Worm (Caenorhabditis elegans) whole organism, L2 larva: ENCODE data around the gene srlf-14.
A peak's percentile ranks its signal among the peaks of the same experiment; 100 is the strongest.

Experiments
- C34F6.9 ChIP-seq: fragments of 150-350 bp; optimal IDR thresholded peaks from 2 replicates; lab custom pipeline; 2014; ENCODE audit warnings: missing biosample characterization, missing genetic modification characterization
- F13H6.1 ChIP-seq: sonication (generic microtip); optimal IDR thresholded peaks from 2 replicates; lab custom pipeline; 2016; ENCODE audit warnings: missing genetic modification characterization, missing compliant biosample characterization
- R02D3.7 ChIP-seq: fragments of 150-350 bp; optimal IDR thresholded peaks from 2 replicates; lab custom pipeline; 2014; ENCODE audit warnings: missing biosample characterization, missing genetic modification characterization
- Y55F3AM.14 ChIP-seq: fragments of 200-800 bp; sonication (Bioruptor generic); optimal IDR thresholded peaks from 2 replicates; lab custom pipeline; 2018; ENCODE audit warnings: mild to moderate bottlenecking, missing genetic modification characterization, missing compliant biosample characterization
- ZK546.5 ChIP-seq: sonication (generic microtip); optimal IDR thresholded peaks from 2 replicates; lab custom pipeline; 2017; ENCODE audit warnings: missing biosample characterization, missing genetic modification characterization
- alr-1 ChIP-seq: fragments of 150-350 bp; optimal IDR thresholded peaks from 2 replicates; lab custom pipeline; 2014; ENCODE audit warnings: missing biosample characterization, missing genetic modification characterization
- ama-1 ChIP-seq: fragments of 150-350 bp; optimal IDR thresholded peaks from 2 replicates; lab custom pipeline; 2018; ENCODE audit warnings: inconsistent platforms
- blmp-1 ChIP-seq: sonication (generic microtip); optimal IDR thresholded peaks from 2 replicates; lab custom pipeline; 2017; ENCODE audit warnings: missing genetic modification characterization, mild to moderate bottlenecking, missing compliant biosample characterization, antibody characterized with exemption, moderate library complexity; ENCODE audit not compliant: insufficient read depth
- ceh-16 ChIP-seq: fragments of 150-350 bp; optimal IDR thresholded peaks from 2 replicates; lab custom pipeline; 2014; ENCODE audit warnings: missing biosample characterization, missing genetic modification characterization
- crh-2 ChIP-seq: sonication (generic microtip); optimal IDR thresholded peaks from 2 replicates; lab custom pipeline; 2017; ENCODE audit warnings: missing biosample characterization, missing genetic modification characterization
- dmd-4 ChIP-seq: sonication (generic microtip); optimal IDR thresholded peaks from 2 replicates; lab custom pipeline; 2017; ENCODE audit warnings: missing biosample characterization, missing genetic modification characterization
- egl-27 ChIP-seq: sonication (generic microtip); optimal IDR thresholded peaks from 3 replicates; lab custom pipeline; 2017; ENCODE audit warnings: missing biosample characterization, missing genetic modification reagents, missing genetic modification characterization
- elt-1 ChIP-seq: fragments of 150-350 bp; optimal IDR thresholded peaks from 2 replicates; lab custom pipeline; 2014; ENCODE audit warnings: missing biosample characterization, missing genetic modification characterization
- elt-3 ChIP-seq: sonication (generic microtip); optimal IDR thresholded peaks from 2 replicates; lab custom pipeline; 2017; ENCODE audit warnings: missing biosample characterization, missing genetic modification characterization
- fos-1 ChIP-seq: fragments of 150-350 bp; optimal IDR thresholded peaks from 2 replicates; lab custom pipeline; 2014; ENCODE audit warnings: missing biosample characterization, missing genetic modification characterization
- gmeb-1 ChIP-seq: fragments of 150-350 bp; optimal IDR thresholded peaks from 2 replicates; lab custom pipeline; 2014; ENCODE audit warnings: missing biosample characterization, missing genetic modification characterization
- lin-11 ChIP-seq: fragments of 150-350 bp; sonication (generic microtip); optimal IDR thresholded peaks from 2 replicates; lab custom pipeline; 2014; ENCODE audit warnings: missing biosample characterization, missing genetic modification characterization, inconsistent platforms, mixed read lengths
- lin-13 ChIP-seq: fragments of 150-350 bp; optimal IDR thresholded peaks from 2 replicates; lab custom pipeline; 2014; ENCODE audit warnings: missing biosample characterization, missing genetic modification reagents, missing genetic modification characterization
- lin-39 ChIP-seq: fragments of 150-350 bp; optimal IDR thresholded peaks from 2 replicates; lab custom pipeline; 2014; ENCODE audit warnings: missing biosample characterization, missing genetic modification reagents, missing genetic modification characterization
- lsy-2 ChIP-seq, 2 experiments: fragments of 150-350 bp in 1 of 2; sonication (generic microtip) in 1 of 2; optimal IDR thresholded peaks; 2 replicates each; lab custom pipeline; 2014 to 2017; ENCODE audit warnings: missing biosample characterization in 2 of 2, missing genetic modification characterization in 2 of 2
- mab-5 ChIP-seq: fragments of 150-350 bp; optimal IDR thresholded peaks from 2 replicates; lab custom pipeline; 2014; ENCODE audit warnings: missing biosample characterization, missing genetic modification characterization
- mbf-1 ChIP-seq: sonication (generic microtip); optimal IDR thresholded peaks from 2 replicates; lab custom pipeline; 2017; ENCODE audit warnings: missing biosample characterization, missing genetic modification characterization
- mdl-1 ChIP-seq, 2 experiments: fragments of 150-350 bp in 1 of 2; sonication (generic microtip) in 1 of 2; optimal IDR thresholded peaks; 2 replicates each; lab custom pipeline; 2017; ENCODE audit warnings: missing biosample characterization in 2 of 2, missing genetic modification characterization in 2 of 2
- nhr-10 ChIP-seq: sonication (generic microtip); optimal IDR thresholded peaks from 2 replicates; lab custom pipeline; 2017; ENCODE audit warnings: missing biosample characterization, missing genetic modification characterization
- nhr-11 ChIP-seq: fragments of 150-350 bp; optimal IDR thresholded peaks from 2 replicates; lab custom pipeline; 2014; ENCODE audit warnings: missing biosample characterization, missing genetic modification characterization
- nhr-12 ChIP-seq: fragments of 150-350 bp; optimal IDR thresholded peaks from 2 replicates; lab custom pipeline; 2014; ENCODE audit warnings: missing biosample characterization, missing genetic modification characterization
- nhr-21 ChIP-seq: fragments of 150-350 bp; optimal IDR thresholded peaks from 2 replicates; lab custom pipeline; 2014; ENCODE audit warnings: missing biosample characterization, missing genetic modification characterization
- nhr-23 ChIP-seq: fragments of 150-350 bp; optimal IDR thresholded peaks from 2 replicates; lab custom pipeline; 2014; ENCODE audit warnings: missing biosample characterization, missing genetic modification reagents, missing genetic modification characterization
- nhr-237 ChIP-seq: fragments of 150-350 bp; optimal IDR thresholded peaks from 2 replicates; lab custom pipeline; 2014; ENCODE audit warnings: missing biosample characterization, missing genetic modification characterization
- nhr-25 ChIP-seq: fragments of 150-350 bp; sonication (generic microtip); optimal IDR thresholded peaks from 3 replicates; lab custom pipeline; 2014; ENCODE audit warnings: missing biosample characterization, missing genetic modification characterization
- nhr-6 ChIP-seq: fragments of 150-350 bp; optimal IDR thresholded peaks from 2 replicates; lab custom pipeline; 2014; ENCODE audit warnings: missing biosample characterization, missing genetic modification characterization
- nhr-77 ChIP-seq: fragments of 150-350 bp; optimal IDR thresholded peaks from 2 replicates; lab custom pipeline; 2014; ENCODE audit warnings: missing biosample characterization, missing genetic modification characterization
- peb-1 ChIP-seq: fragments of 150-350 bp; optimal IDR thresholded peaks from 2 replicates; lab custom pipeline; 2014; ENCODE audit warnings: missing biosample characterization, missing genetic modification characterization
- sem-4 ChIP-seq: fragments of 150-350 bp; optimal IDR thresholded peaks from 2 replicates; lab custom pipeline; 2014; ENCODE audit warnings: missing biosample characterization, missing genetic modification reagents, missing genetic modification characterization
- skn-1 ChIP-seq: sonication (generic microtip); optimal IDR thresholded peaks from 2 replicates; lab custom pipeline; 2017; ENCODE audit warnings: missing biosample characterization, missing genetic modification characterization
- sma-3 ChIP-seq: sonication (generic microtip); optimal IDR thresholded peaks from 2 replicates; lab custom pipeline; 2016; ENCODE audit warnings: missing genetic modification reagents, missing genetic modification characterization, missing compliant biosample characterization
- sma-9 ChIP-seq, 2 experiments: fragments of 150-350 bp in 1 of 2; sonication (generic microtip) in 1 of 2; optimal IDR thresholded peaks; 2 replicates each; lab custom pipeline; 2014 to 2016; ENCODE audit warnings: missing genetic modification characterization in 2 of 2, mild to moderate bottlenecking in 1 of 2, missing biosample characterization in 1 of 2, missing compliant biosample characterization in 1 of 2, missing genetic modification reagents in 1 of 2, moderate library complexity in 1 of 2
- snpc-4 ChIP-seq: fragments of 150-350 bp; optimal IDR thresholded peaks from 2 replicates; lab custom pipeline; 2014; ENCODE audit warnings: missing biosample characterization, missing genetic modification characterization
- unc-39 ChIP-seq: fragments of 150-350 bp; optimal IDR thresholded peaks from 2 replicates; lab custom pipeline; 2014; ENCODE audit warnings: missing biosample characterization, missing genetic modification characterization
- unc-55 ChIP-seq: fragments of 150-350 bp; sonication (generic microtip); optimal IDR thresholded peaks from 3 replicates; lab custom pipeline; 2014; ENCODE audit warnings: missing biosample characterization, missing genetic modification reagents, missing genetic modification characterization
- unc-62 ChIP-seq: fragments of 150-350 bp; optimal IDR thresholded peaks from 2 replicates; lab custom pipeline; 2014; ENCODE audit warnings: missing biosample characterization, missing genetic modification reagents, missing genetic modification characterization
- zag-1 ChIP-seq: fragments of 150-350 bp; optimal IDR thresholded peaks from 2 replicates; lab custom pipeline; 2014; ENCODE audit warnings: missing biosample characterization, missing genetic modification characterization
- ztf-1 ChIP-seq: fragments of 200-800 bp; sonication (Bioruptor generic); conservative IDR thresholded peaks from 2 replicates; pipeline ENCODE4 v1.3.6; 2022; ENCODE audit warnings: missing genetic modification characterization, missing compliant biosample characterization
- ztf-11 ChIP-seq: sonication (generic microtip); optimal IDR thresholded peaks from 2 replicates; lab custom pipeline; 2017; ENCODE audit warnings: missing biosample characterization, missing genetic modification characterization
- ztf-4 ChIP-seq: fragments of 150-350 bp; optimal IDR thresholded peaks from 2 replicates; lab custom pipeline; 2014; ENCODE audit warnings: missing biosample characterization, missing genetic modification characterization

Gene srlf-14

DNA sequence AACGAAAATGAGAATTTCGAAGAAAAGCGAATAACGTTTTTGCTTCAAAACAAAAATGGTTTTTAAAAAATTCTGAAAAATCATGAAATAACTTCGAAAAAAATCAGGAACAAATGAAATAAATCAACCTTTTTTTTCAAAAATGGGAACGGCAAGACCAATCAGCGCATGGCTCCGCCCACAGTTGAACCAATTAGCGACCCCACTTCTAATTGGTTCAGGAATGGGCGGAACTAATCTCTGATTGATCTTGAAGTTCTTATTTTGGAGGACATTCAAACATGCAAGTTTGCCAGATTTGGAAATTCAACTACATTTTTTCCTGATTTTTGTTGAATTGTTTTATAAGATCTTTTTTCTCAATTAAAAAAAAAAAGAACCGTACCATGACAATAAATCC is 38.2 kb downstream of the srlf-14 start:
- TF ChIP-seq peb-1 (tag; lab: Kevin White, UChicago) (no peak), ztf-1 (GFP tag; lab: Robert Waterston, UW) (no peak), sma-9 (GFP tag; optimal IDR thresholded peaks at IDR 0.05; lab: Kevin White, UChicago) (no peak), sma-9 (tag; optimal IDR thresholded peaks at IDR 0.05; lab: Kevin White, UChicago) (no peak), lin-39 (tag; lab: Kevin White, UChicago) (no peak), nhr-77 (tag; lab: Kevin White, UChicago) (no peak), elt-3 (tag; lab: Kevin White, UChicago) (no peak), skn-1 (tag; lab: Kevin White, UChicago) (no peak), nhr-12 (no peak), unc-55 (no peak), mdl-1 (tag; optimal IDR thresholded peaks at IDR 0.05; lab: Kevin White, UChicago) (no peak), blmp-1 (no peak), R02D3.7 (no peak), lsy-2 (tag; optimal IDR thresholded peaks at IDR 0.05; lab: Kevin White, UChicago) (no peak), unc-62 (GFP tag; lab: Kevin White, UChicago) (no peak)

DNA sequence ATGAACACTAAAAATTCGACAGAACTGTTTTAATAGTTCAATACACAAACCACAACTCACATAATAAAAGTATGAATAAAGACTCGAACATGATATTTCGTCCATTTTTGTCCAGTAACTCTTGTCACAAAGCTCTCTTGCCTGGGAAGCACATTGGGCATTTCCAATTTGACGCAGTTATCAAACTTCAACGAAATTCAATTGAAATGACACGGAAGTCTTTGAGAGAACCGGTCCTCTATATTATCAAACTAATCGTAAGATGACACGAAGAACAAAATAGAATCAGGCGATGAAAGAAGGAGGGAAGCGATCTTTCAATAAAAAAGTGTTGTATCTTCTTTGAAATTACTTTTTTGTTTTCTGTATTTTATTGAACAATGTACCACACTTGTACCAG is 39.1 kb downstream of the srlf-14 start, which contains the start of gene T11G6.3:
Gene T11G6.3 (minus strand): TSS at position 189 of the 400 bp plus-strand sequence.
- TF ChIP-seq nhr-25 (tag; lab: Kevin White, UChicago) = peak; percentile 25
- no peak for TF ChIP-seq unc-62 (GFP tag; lab: Kevin White, UChicago)
- TF ChIP-seq crh-2 (tag; lab: Kevin White, UChicago) = no peak

DNA sequence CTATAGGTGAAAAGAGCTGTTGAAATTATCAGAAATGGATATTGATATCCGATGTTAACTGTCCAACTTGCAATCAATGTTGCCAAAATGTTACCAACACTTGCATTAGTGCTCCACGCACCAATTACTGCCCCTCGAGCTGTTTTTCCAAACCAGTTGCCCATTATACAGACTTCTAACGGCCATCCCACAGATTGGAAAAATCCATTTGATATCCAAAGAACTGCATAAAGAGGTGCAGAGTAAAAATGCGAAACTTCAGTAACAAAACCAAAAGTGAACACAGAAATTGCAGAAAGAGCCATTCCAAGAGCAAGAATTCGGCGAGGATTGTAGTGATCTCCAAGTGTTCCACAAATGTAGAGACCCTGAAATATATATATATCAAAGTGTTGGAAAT is 40.1 kb downstream of the srlf-14 start:
- TF ChIP-seq ZK546.5 (tag; lab: Kevin White, UChicago) (no peak), F13H6.1 (tag; lab: Kevin White, UChicago) (no peak), ztf-1 (GFP tag; lab: Robert Waterston, UW) (no peak), nhr-77 (tag; lab: Kevin White, UChicago) (no peak), dmd-4 (no peak)

DNA sequence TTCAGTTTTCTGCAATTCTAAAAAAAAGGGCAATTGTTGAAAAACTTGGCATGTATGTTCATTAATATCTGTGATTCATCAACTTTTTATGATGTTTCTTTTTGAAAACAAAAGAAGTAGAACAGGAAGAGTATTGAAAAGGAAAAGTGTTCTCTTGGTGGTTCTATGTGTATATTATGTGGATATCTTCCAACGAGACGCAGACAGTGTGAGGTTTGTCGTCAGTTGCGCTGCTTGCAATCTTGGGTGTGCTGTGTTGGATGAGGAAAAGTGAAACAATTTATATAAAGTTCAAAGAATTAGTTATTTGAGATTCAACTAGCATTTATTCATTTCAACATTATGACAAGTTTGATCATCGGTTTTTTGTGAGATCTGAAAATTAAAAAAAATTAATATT is 41.8 kb downstream of the srlf-14 start:
- peak; percentile 46 for TF ChIP-seq C34F6.9
- no peak for TF ChIP-seq R02D3.7
- TF ChIP-seq lin-13 (GFP tag; lab: Kevin White, UChicago) = no peak
- TF ChIP-seq fos-1 (tag; lab: Kevin White, UChicago) = peak; percentile 23
- no peak for TF ChIP-seq elt-3 (tag; lab: Kevin White, UChicago)
- no peak for TF ChIP-seq dmd-4
- no peak for TF ChIP-seq ztf-4 (tag; lab: Kevin White, UChicago)
- no peak for TF ChIP-seq lin-39 (tag; lab: Kevin White, UChicago)
- no peak for TF ChIP-seq nhr-6 (tag; lab: Kevin White, UChicago)
- TF ChIP-seq alr-1 (tag; lab: Kevin White, UChicago) = no peak
- no peak for TF ChIP-seq ztf-11 (tag; lab: Kevin White, UChicago)
- TF ChIP-seq sma-9 (GFP tag; optimal IDR thresholded peaks at IDR 0.05; lab: Kevin White, UChicago) = no peak
- no peak for TF ChIP-seq sma-9 (tag; optimal IDR thresholded peaks at IDR 0.05; lab: Kevin White, UChicago)
- peak in 1 of 2 experiments; percentile 45 for TF ChIP-seq lsy-2 (tag; optimal IDR thresholded peaks at IDR 0.05; lab: Kevin White, UChicago)
- peak; percentile 54 for TF ChIP-seq unc-55
- TF ChIP-seq gmeb-1 (tag; lab: Kevin White, UChicago) = no peak
- TF ChIP-seq sem-4 (tag; lab: Kevin White, UChicago) = no peak
- TF ChIP-seq egl-27 (tag; lab: Kevin White, UChicago) = no peak
- TF ChIP-seq nhr-12 = no peak
- no peak for TF ChIP-seq ceh-16 (tag; lab: Kevin White, UChicago)
- TF ChIP-seq snpc-4 (tag; lab: Kevin White, UChicago) = no peak
- peak; percentile 56 for TF ChIP-seq blmp-1
- TF ChIP-seq mdl-1 (tag; optimal IDR thresholded peaks at IDR 0.05; lab: Kevin White, UChicago) = no peak
- TF ChIP-seq ztf-1 (GFP tag; lab: Robert Waterston, UW) = no peak
- no peak for TF ChIP-seq unc-39
- no peak for TF ChIP-seq nhr-237 (tag; lab: Kevin White, UChicago)
- TF ChIP-seq peb-1 (tag; lab: Kevin White, UChicago) = no peak
- TF ChIP-seq zag-1 (tag; lab: Kevin White, UChicago) = no peak
- no peak for TF ChIP-seq nhr-23 (tag; lab: Kevin White, UChicago)
- no peak for TF ChIP-seq skn-1 (tag; lab: Kevin White, UChicago)
- TF ChIP-seq mab-5 (tag; lab: Kevin White, UChicago) = no peak
- peak; percentile 29 for TF ChIP-seq crh-2 (tag; lab: Kevin White, UChicago)
- no peak for TF ChIP-seq nhr-25 (tag; lab: Kevin White, UChicago)
- TF ChIP-seq nhr-10 (tag; lab: Kevin White, UChicago) = no peak
- TF ChIP-seq unc-62 (GFP tag; lab: Kevin White, UChicago) = no peak
- TF ChIP-seq elt-1 (tag; lab: Kevin White, UChicago) = no peak
- TF ChIP-seq nhr-21 (tag; lab: Kevin White, UChicago) = no peak
- no peak for TF ChIP-seq Y55F3AM.14 (GFP tag; lab: Kevin White, UChicago)
- no peak for TF ChIP-seq lin-11 (tag; lab: Kevin White, UChicago)
- TF ChIP-seq ama-1 = no peak
- TF ChIP-seq sma-3 (GFP tag; lab: Kevin White, UChicago) = no peak
- no peak for TF ChIP-seq nhr-11 (tag; lab: Kevin White, UChicago)
- no peak for TF ChIP-seq ZK546.5 (tag; lab: Kevin White, UChicago)
- TF ChIP-seq F13H6.1 (tag; lab: Kevin White, UChicago) = no peak
- no peak for TF ChIP-seq mbf-1 (tag; lab: Kevin White, UChicago)
